Fruit fly (Drosophila melanogaster) whole organism, embryonic: ENCODE measurements around the gene sip3.

Source experiments
- BEAF-32 ChIP-seq: fragments of 200-800 bp; sonication (Bioruptor generic); optimal IDR thresholded peaks from 3 replicates; lab custom pipeline; 2017; ENCODE audit warnings: missing biosample characterization, missing genetic modification characterization, mild to moderate bottlenecking, moderate library complexity, missing genetic modification reagents
- CG10147 ChIP-seq: fragments of 200-800 bp; sonication (Bioruptor generic); optimal IDR thresholded peaks from 2 replicates; lab custom pipeline; 2019; ENCODE audit warnings: missing biosample characterization, mild to moderate bottlenecking, missing genetic modification characterization, moderate library complexity
- CG10267 ChIP-seq: fragments of 200-800 bp; sonication (Bioruptor generic); optimal IDR thresholded peaks from 2 replicates; lab custom pipeline; 2018; ENCODE audit warnings: missing biosample characterization, mild to moderate bottlenecking, missing genetic modification characterization, moderate library complexity
- CG10565 ChIP-seq: fragments of 200-800 bp; sonication (Bioruptor generic); optimal IDR thresholded peaks from 3 replicates; lab custom pipeline; 2016; ENCODE audit warnings: missing biosample characterization, mild to moderate bottlenecking, missing genetic modification characterization
- CG13123 ChIP-seq: fragments of 200-800 bp; sonication (Bioruptor generic); optimal IDR thresholded peaks from 2 replicates; lab custom pipeline; 2016; ENCODE audit warnings: missing biosample characterization, missing genetic modification characterization
- CG13287 ChIP-seq: fragments of 200-800 bp; sonication (Bioruptor generic); IDR thresholded peaks from 2 replicates; pipeline ENCODE4 v1.3.6; 2022; ENCODE audit warnings: missing biosample characterization, missing genetic modification characterization; ENCODE audit not compliant: partially characterized antibody
- CG14014 ChIP-seq: fragments of 200-800 bp; sonication (Bioruptor generic); IDR thresholded peaks from 2 replicates; pipeline ENCODE4 v1.3.6; 2022; ENCODE audit warnings: missing biosample characterization, missing genetic modification characterization
- CG14710 ChIP-seq: fragments of 200-800 bp; sonication (Bioruptor generic); optimal IDR thresholded peaks from 3 replicates; lab custom pipeline; 2019; ENCODE audit warnings: missing biosample characterization, mild to moderate bottlenecking, missing genetic modification characterization, moderate library complexity
- CG15269 ChIP-seq: fragments of 200-800 bp; sonication (Bioruptor generic); optimal IDR thresholded peaks from 2 replicates; lab custom pipeline; 2018; ENCODE audit warnings: missing biosample characterization, mild to moderate bottlenecking, missing genetic modification characterization, moderate library complexity
- CG15514 ChIP-seq: fragments of 200-800 bp; sonication (Bioruptor generic); optimal IDR thresholded peaks from 3 replicates; lab custom pipeline; 2017; ENCODE audit warnings: missing biosample characterization, missing genetic modification characterization, mild to moderate bottlenecking, moderate library complexity, missing genetic modification reagents
- CG1603 ChIP-seq: fragments of 200-800 bp; sonication (Bioruptor generic); optimal IDR thresholded peaks from 2 replicates; lab custom pipeline; 2019; ENCODE audit warnings: missing biosample characterization, mild to moderate bottlenecking, missing genetic modification characterization, moderate library complexity
- CG18011 ChIP-seq: fragments of 200-800 bp; sonication (Bioruptor generic); optimal IDR thresholded peaks from 2 replicates; lab custom pipeline; 2017; ENCODE audit warnings: missing biosample characterization, missing genetic modification characterization, mild to moderate bottlenecking, moderate library complexity, missing genotype
- CG18599 ChIP-seq: fragments of 200-800 bp; sonication (Bioruptor generic); optimal IDR thresholded peaks from 3 replicates; lab custom pipeline; 2017; ENCODE audit warnings: missing biosample characterization, missing genetic modification characterization, mild to moderate bottlenecking, moderate library complexity, missing genetic modification reagents
- CG2199 ChIP-seq: fragments of 200-800 bp; sonication (Bioruptor generic); IDR thresholded peaks from 3 replicates; pipeline ENCODE4 v1.3.6; 2022; ENCODE audit warnings: missing biosample characterization, missing genetic modification characterization
- CG30403 ChIP-seq: fragments of 200-800 bp; sonication (Bioruptor generic); optimal IDR thresholded peaks from 3 replicates; lab custom pipeline; 2016; ENCODE audit warnings: missing biosample characterization, missing genetic modification characterization
- CG31441 ChIP-seq: fragments of 200-800 bp; sonication (Bioruptor generic); IDR thresholded peaks from 2 replicates; pipeline ENCODE4 v1.3.6; 2022; ENCODE audit warnings: missing biosample characterization, missing genetic modification characterization
- CG34224 ChIP-seq: fragments of 200-800 bp; sonication (Bioruptor generic); IDR thresholded peaks from 3 replicates; pipeline ENCODE4 v1.3.6; 2022; ENCODE audit warnings: missing biosample characterization, missing genetic modification characterization; ENCODE audit not compliant: partially characterized antibody
- CG4282 ChIP-seq: fragments of 200-800 bp; sonication (Bioruptor generic); optimal IDR thresholded peaks from 2 replicates; lab custom pipeline; 2016; ENCODE audit warnings: missing biosample characterization, missing genetic modification characterization
- CG7745 ChIP-seq: fragments of 200-800 bp; sonication (Bioruptor generic); optimal IDR thresholded peaks from 2 replicates; lab custom pipeline; 2018; ENCODE audit warnings: missing biosample characterization, mild to moderate bottlenecking, missing genetic modification characterization, moderate library complexity
- CG9215 ChIP-seq: fragments of 200-800 bp; sonication (Bioruptor generic); IDR thresholded peaks from 2 replicates; pipeline ENCODE4 v1.3.6; 2022; ENCODE audit warnings: missing biosample characterization, missing genetic modification characterization
- CG9609 ChIP-seq: fragments of 200-800 bp; sonication (Bioruptor generic); optimal IDR thresholded peaks from 3 replicates; lab custom pipeline; 2016; ENCODE audit warnings: missing biosample characterization, missing genetic modification characterization
- CG9797 ChIP-seq: fragments of 200-800 bp; sonication (Bioruptor generic); optimal IDR thresholded peaks from 3 replicates; lab custom pipeline; 2018; ENCODE audit warnings: missing biosample characterization, mild to moderate bottlenecking, missing genetic modification characterization
- CG9932 ChIP-seq: fragments of 200-800 bp; sonication (Bioruptor generic); IDR thresholded peaks from 2 replicates; pipeline ENCODE4 v1.3.6; 2022; ENCODE audit warnings: missing biosample characterization, missing genetic modification characterization
- CTCF ChIP-seq: fragments of 200-800 bp; sonication (Bioruptor generic); optimal IDR thresholded peaks from 2 replicates; lab custom pipeline; 2017; ENCODE audit warnings: missing biosample characterization, mild to moderate bottlenecking, missing genetic modification characterization, moderate library complexity
- D ChIP-seq, 2 experiments: fragments of 200-800 bp in 1 of 2; fragments of >200 bp in 1 of 2; sonication (Bioruptor generic) in 1 of 2; optimal IDR thresholded peaks; 2 replicates in 1 of 2; 3 replicates in 1 of 2; lab custom pipeline; 2017; ENCODE audit warnings: mild to moderate bottlenecking in 1 of 2, missing biosample characterization in 1 of 2, missing genetic modification characterization in 1 of 2, missing genetic modification reagents in 1 of 2
- Dbx ChIP-seq: fragments of 200-800 bp; sonication (Bioruptor generic); IDR thresholded peaks from 3 replicates; pipeline ENCODE4 v1.3.6; 2022; ENCODE audit warnings: missing biosample characterization, missing genetic modification characterization
- Deaf1 ChIP-seq: fragments of 200-800 bp; optimal IDR thresholded peaks from 3 replicates; lab custom pipeline; 2019; ENCODE audit warnings: missing biosample characterization, mild to moderate bottlenecking, missing genetic modification characterization, moderate library complexity
- Dll ChIP-seq: fragments of 200-800 bp; sonication (Bioruptor generic); IDR thresholded peaks from 4 replicates; pipeline ENCODE4 v1.3.6; 2022; ENCODE audit warnings: missing biosample characterization, missing genetic modification characterization; ENCODE audit not compliant: partially characterized antibody
- Dp ChIP-seq: fragments of 200-800 bp; sonication (Bioruptor generic); optimal IDR thresholded peaks from 2 replicates; lab custom pipeline; 2018; ENCODE audit warnings: missing biosample characterization, mild to moderate bottlenecking, missing genetic modification characterization, moderate library complexity
- Ets97D ChIP-seq: fragments of 200-800 bp; sonication (Bioruptor generic); optimal IDR thresholded peaks from 3 replicates; lab custom pipeline; 2016; ENCODE audit warnings: missing biosample characterization, missing genetic modification characterization
- HLH3B ChIP-seq: fragments of 200-800 bp; sonication (Bioruptor generic); IDR thresholded peaks from 2 replicates; pipeline ENCODE4 v1.3.6; 2022; ENCODE audit warnings: missing biosample characterization, missing genetic modification characterization
- Lhr ChIP-seq: fragments of 200-800 bp; sonication (Bioruptor generic); optimal IDR thresholded peaks from 3 replicates; lab custom pipeline; 2017; ENCODE audit warnings: mild to moderate bottlenecking, missing biosample characterization, missing genetic modification reagents, missing genetic modification characterization
- MESR4 ChIP-seq: fragments of 200-800 bp; sonication (Bioruptor generic); optimal IDR thresholded peaks from 2 replicates; lab custom pipeline; 2018; ENCODE audit warnings: missing biosample characterization, mild to moderate bottlenecking, missing genetic modification characterization, moderate library complexity
- Max ChIP-seq: fragments of 200-800 bp; sonication (Bioruptor generic); optimal IDR thresholded peaks from 2 replicates; lab custom pipeline; 2016; ENCODE audit warnings: missing biosample characterization, mild to moderate bottlenecking, missing genetic modification characterization
- Optix ChIP-seq: fragments of 200-800 bp; sonication (Bioruptor generic); IDR thresholded peaks from 3 replicates; pipeline ENCODE4 v1.3.6; 2022; ENCODE audit warnings: missing biosample characterization, missing genetic modification characterization
- Sry-δ ChIP-seq: fragments of 200-800 bp; sonication (Bioruptor generic); optimal IDR thresholded peaks from 2 replicates; lab custom pipeline; 2016; ENCODE audit warnings: missing biosample characterization, missing genetic modification characterization
- Ssrp ChIP-seq: fragments of 200-800 bp; sonication (Bioruptor generic); optimal IDR thresholded peaks from 2 replicates; lab custom pipeline; 2018; ENCODE audit warnings: missing biosample characterization, mild to moderate bottlenecking, missing genetic modification characterization, moderate library complexity
- chinmo ChIP-seq: fragments of 200-800 bp; sonication (Bioruptor generic); IDR thresholded peaks from 4 replicates; pipeline ENCODE4 v1.3.6; 2022; ENCODE audit warnings: missing biosample characterization, missing genetic modification characterization; ENCODE audit not compliant: partially characterized antibody
- crp ChIP-seq, 2 experiments: fragments of 200-800 bp; sonication (Bioruptor generic); optimal IDR thresholded peaks; 2 replicates in 1 of 2; 3 replicates in 1 of 2; lab custom pipeline; 2017; ENCODE audit warnings: missing biosample characterization in 2 of 2, missing genetic modification characterization in 2 of 2, mild to moderate bottlenecking in 1 of 2, moderate library complexity in 1 of 2
- dmrt11E ChIP-seq: fragments of 200-800 bp; sonication (Bioruptor generic); optimal IDR thresholded peaks from 3 replicates; lab custom pipeline; 2018; ENCODE audit warnings: missing biosample characterization, mild to moderate bottlenecking, missing genetic modification characterization, moderate library complexity
- emc ChIP-seq: fragments of 200-800 bp; sonication (Bioruptor generic); optimal IDR thresholded peaks from 2 replicates; lab custom pipeline; 2016; ENCODE audit warnings: missing biosample characterization, missing genetic modification characterization
- fru ChIP-seq: fragments of >200 bp; optimal IDR thresholded peaks from 2 replicates; lab custom pipeline; 2017
- gfzf ChIP-seq: fragments of 200-800 bp; sonication (Bioruptor generic); optimal IDR thresholded peaks from 2 replicates; lab custom pipeline; 2016; ENCODE audit warnings: missing biosample characterization, mild to moderate bottlenecking, missing genetic modification characterization, moderate library complexity
- gsb ChIP-seq: fragments of 200-800 bp; sonication (Bioruptor generic); IDR thresholded peaks from 2 replicates; pipeline ENCODE4 v1.3.6; 2022; ENCODE audit warnings: missing biosample characterization, missing genetic modification characterization
- h ChIP-seq: fragments of >200 bp; optimal IDR thresholded peaks from 2 replicates; lab custom pipeline; 2017
- knrl ChIP-seq: fragments of 200-800 bp; sonication (Bioruptor generic); IDR thresholded peaks from 3 replicates; pipeline ENCODE4 v1.3.6; 2022; ENCODE audit warnings: missing biosample characterization, missing genetic modification characterization; ENCODE audit not compliant: partially characterized antibody
- pita ChIP-seq: fragments of 200-800 bp; sonication (Bioruptor generic); optimal IDR thresholded peaks from 2 replicates; lab custom pipeline; 2017; ENCODE audit warnings: missing biosample characterization, mild to moderate bottlenecking, missing genetic modification characterization
- tin ChIP-seq: fragments of 200-800 bp; sonication (Bioruptor generic); optimal IDR thresholded peaks from 3 replicates; lab custom pipeline; 2016; ENCODE audit warnings: missing biosample characterization, missing genetic modification characterization

sip3 gene

dm6 chr3R:31812117-31812975 is 40.3 kb downstream of the sip3 start, which contains the start of the genes FeCH and RhoGAP100F (continued):
- no peak for TF ChIP-seq h (lab: Kevin White, UChicago)
- TF ChIP-seq Deaf1 (tag; lab: Kevin White, UChicago), result peak; percentile 37
- 0 out of 3 replicates have a peak, but pooled peaks have one; percentile 7 for TF ChIP-seq CG34224
- TF ChIP-seq Ssrp (tag; lab: Kevin White, UChicago), result no peak
- peak; percentile 64 for TF ChIP-seq CG9797 (GFP tag; lab: Kevin White, UChicago)
- no peak for TF ChIP-seq CG9609 (GFP tag; lab: Kevin White, UChicago)
- TF ChIP-seq CG9215 (GFP tag; lab: Robert Waterston, UW), result no peak
- no peak for TF ChIP-seq CG14014 (GFP tag; lab: Robert Waterston, UW)
- peak; percentile 51 for TF ChIP-seq Dp (GFP tag; lab: Kevin White, UChicago)
- TF ChIP-seq HLH3B (GFP tag; lab: Robert Waterston, UW), result no peak
- TF ChIP-seq BEAF-32 (GFP tag; lab: Kevin White, UChicago), result peak; percentile 24
- peak; percentile 73; the same call in 1 of the 4 replicates for TF ChIP-seq chinmo (GFP tag; lab: Robert Waterston, UW)
- TF ChIP-seq CG9932 (GFP tag; lab: Robert Waterston, UW), result no peak
- no peak for TF ChIP-seq D (optimal IDR thresholded peaks at IDR 0.05; lab: Kevin White, UChicago)
- TF ChIP-seq D (GFP tag; optimal IDR thresholded peaks at IDR 0.05; lab: Kevin White, UChicago), result no peak
- TF ChIP-seq pita, result no peak
- TF ChIP-seq knrl, result peak; percentile 40; the same call in 1 of the 3 replicates
- TF ChIP-seq CG15514, result peak; percentile 32
- no peak for TF ChIP-seq dmrt11E (tag; lab: Kevin White, UChicago)
- no peak for TF ChIP-seq CG4282
- no peak for TF ChIP-seq Sry-δ (GFP tag; lab: Kevin White, UChicago)
- peak; percentile 19 for TF ChIP-seq Ets97D (GFP tag; lab: Kevin White, UChicago)
- no peak for TF ChIP-seq CG10147 (GFP tag; lab: Kevin White, UChicago)
- TF ChIP-seq gfzf (GFP tag; lab: Kevin White, UChicago), result peak; percentile 81
- TF ChIP-seq emc (GFP tag; lab: Kevin White, UChicago), result no peak
- TF ChIP-seq Dll (GFP tag; lab: Robert Waterston, UW), result 0 out of 4 replicates have a peak, but pooled peaks have one; percentile 32
- TF ChIP-seq fru (lab: Kevin White, UChicago), result no peak
- TF ChIP-seq gsb (GFP tag; lab: Robert Waterston, UW), result no peak
- TF ChIP-seq tin (GFP tag; lab: Kevin White, UChicago), result no peak
- no peak for TF ChIP-seq Max
- peak; percentile 94 for TF ChIP-seq CTCF (GFP tag; lab: Kevin White, UChicago)
- no peak for TF ChIP-seq Optix (GFP tag; lab: Robert Waterston, UW)
- TF ChIP-seq crp (GFP tag; optimal IDR thresholded peaks at IDR 0.05; lab: Kevin White, UChicago), result peak in 1 of 2 experiments; percentile 23
- TF ChIP-seq CG13287 (GFP tag; lab: Robert Waterston, UW), result peak; percentile 35; the same call in 1 of the 2 replicates
- TF ChIP-seq CG2199, result no peak
- TF ChIP-seq Dbx (GFP tag; lab: Robert Waterston, UW), result no peak
- TF ChIP-seq CG10565 (GFP tag; lab: Kevin White, UChicago), result no peak
- peak; percentile 37 for TF ChIP-seq CG10267 (tag; lab: Kevin White, UChicago)
- TF ChIP-seq CG14710 (tag; lab: Kevin White, UChicago), result peak; percentile 34
- no peak for TF ChIP-seq CG15269 (tag; lab: Kevin White, UChicago)
- no peak for TF ChIP-seq CG18011
- TF ChIP-seq CG1603, result peak; percentile 29
- peak; percentile 54 for TF ChIP-seq Lhr (GFP tag; lab: Kevin White, UChicago)
- peak; percentile 40 for TF ChIP-seq MESR4 (GFP tag; lab: Kevin White, UChicago)
- TF ChIP-seq CG7745 (tag; lab: Kevin White, UChicago), result no peak
- no peak for TF ChIP-seq CG18599 (GFP tag; lab: Kevin White, UChicago)
- no peak for TF ChIP-seq CG30403 (GFP tag; lab: Kevin White, UChicago)
- no peak for TF ChIP-seq CG13123 (GFP tag; lab: Kevin White, UChicago)
- TF ChIP-seq CG31441, result no peak
